Worm (Caenorhabditis elegans): ENCODE results near the gene osm-9.

Gene osm-9

ce11 chrIV:3524584-3525020, 32.6 kb downstream of the osm-9 start (continued):
- TF ChIP-seq F23B12.7 (tag; optimal IDR thresholded peaks at IDR 0.05; ENCODE audit: insufficient read depth) = peak; percentile 43
- TF ChIP-seq egrh-3 (GFP tag; IDR thresholded peaks at IDR 0.05) = 0 out of 2 replicates have a peak, but pooled peaks have one; percentile 36
- TF ChIP-seq C06A6.2 (GFP tag; conservative IDR thresholded peaks at IDR 0.05) = no peak
- TF ChIP-seq hmg-20 (GFP tag; IDR thresholded peaks at IDR 0.05) = no peak
- TF ChIP-seq ccch-3 (GFP tag; optimal IDR thresholded peaks at IDR 0.05) = no peak
- peak; percentile 68 for TF ChIP-seq attf-5 (GFP tag; optimal IDR thresholded peaks at IDR 0.05)
- TF ChIP-seq snpc-4 (GFP tag; optimal IDR thresholded peaks at IDR 0.05) = peak; percentile 23
- peak in 3 of 4 experiments; percentile 5 to 82 (median 72) for TF ChIP-seq snpc-4 (tag; optimal IDR thresholded peaks at IDR 0.05)
- no peak for TF ChIP-seq C17E4.6 (GFP tag; IDR thresholded peaks at IDR 0.05)
- peak; percentile 27 for TF ChIP-seq K12H6.12 (tag; optimal IDR thresholded peaks at IDR 0.05)
- TF ChIP-seq B0336.3 (GFP tag; IDR thresholded peaks at IDR 0.05) = 0 out of 2 replicates have a peak, but pooled peaks have one; percentile 20
- peak; percentile 64; the same call in 1 of the 2 replicates for TF ChIP-seq egl-44 (GFP tag; IDR thresholded peaks at IDR 0.05)
- no peak for TF ChIP-seq dpff-1 (tag; optimal IDR thresholded peaks at IDR 0.05)
- no peak for TF ChIP-seq atf-7 (tag; optimal IDR thresholded peaks at IDR 0.05)
- peak; percentile 57 for TF ChIP-seq F57A8.1 (GFP tag; optimal IDR thresholded peaks at IDR 0.05)
- TF ChIP-seq tlf-1 (GFP tag; optimal IDR thresholded peaks at IDR 0.05) = no peak

DNA sequence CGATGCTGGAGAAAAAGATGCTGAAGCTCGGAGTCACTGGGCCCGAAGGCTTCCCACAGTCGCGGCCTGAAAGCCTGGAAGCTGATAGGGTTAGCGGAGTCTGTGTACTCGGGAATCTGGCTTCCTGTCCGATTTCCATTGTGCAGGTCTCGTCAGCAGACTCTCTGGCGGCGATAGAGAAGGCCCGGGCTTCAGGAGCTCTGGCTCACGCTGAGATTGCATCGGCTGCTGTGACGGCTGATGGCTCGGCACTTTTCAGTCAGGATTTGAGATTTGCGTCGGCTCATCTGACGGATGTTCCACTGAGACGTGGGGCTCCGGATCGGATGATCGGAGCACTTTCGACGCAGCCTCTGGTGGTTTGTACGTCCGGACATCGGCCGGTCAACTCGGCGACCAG, 33.8 kb downstream of the osm-9 start:
- TF ChIP-seq zfh-2 (GFP tag; conservative IDR thresholded peaks at IDR 0.05) = peak; percentile 58
- TF ChIP-seq egrh-3 (GFP tag; IDR thresholded peaks at IDR 0.05) = peak; percentile 68; the same call in 1 of the 2 replicates
- no peak for TF ChIP-seq attf-6 (GFP tag; IDR thresholded peaks at IDR 0.05)

DNA sequence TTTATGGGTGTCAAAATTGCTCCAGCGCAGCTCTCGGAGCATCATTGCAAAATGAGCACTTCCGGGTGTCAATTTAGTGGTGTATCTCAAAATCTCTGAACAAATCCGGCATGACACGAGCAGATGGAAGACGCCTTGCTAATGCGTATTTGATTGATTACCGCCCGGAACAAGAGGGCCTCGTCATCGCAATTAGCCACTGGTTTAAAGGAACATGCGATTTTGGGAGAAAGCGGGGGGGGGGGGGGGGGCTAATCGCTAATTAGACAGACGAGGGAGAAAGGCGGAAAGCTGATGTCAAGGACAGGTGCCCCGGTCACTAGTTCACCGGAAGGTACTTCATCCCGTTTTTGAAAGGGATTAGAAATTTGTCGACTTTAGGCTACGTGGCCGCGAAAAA, 35.5 kb downstream of the osm-9 start:
- TF ChIP-seq ekl-4 (GFP tag; IDR thresholded peaks at IDR 0.05) = 0 out of 2 replicates have a peak, but pooled peaks have one; percentile 23
- TF ChIP-seq somi-1 (GFP tag; optimal IDR thresholded peaks at IDR 0.05) = no peak
- TF ChIP-seq zfh-2 (GFP tag; conservative IDR thresholded peaks at IDR 0.05) = peak; percentile 47; the same call in 1 of the 2 replicates

DNA sequence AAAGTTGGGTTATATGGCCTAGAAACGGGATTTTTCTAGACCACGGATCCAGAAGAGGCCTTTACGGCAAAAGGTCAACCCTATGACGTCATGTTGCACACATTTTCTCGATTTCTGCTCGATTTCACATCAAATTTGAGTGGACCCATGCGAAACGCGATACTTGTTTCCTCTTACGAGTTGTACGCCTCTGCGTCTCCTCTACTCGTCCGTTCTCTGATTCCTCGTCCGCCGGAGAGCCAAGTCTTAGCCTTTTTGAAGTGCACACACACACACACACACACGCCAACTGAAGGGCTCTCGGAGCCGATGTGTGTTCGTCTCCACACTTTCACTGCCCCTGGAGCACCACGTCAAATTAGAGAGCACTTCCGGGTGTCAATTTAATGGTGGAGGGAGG, 36.3 kb downstream of the osm-9 start:
- TF ChIP-seq zfh-2 (GFP tag; conservative IDR thresholded peaks at IDR 0.05) (peak; percentile 30; the same call in 1 of the 2 replicates), nfyb-1 (GFP tag; IDR thresholded peaks at IDR 0.05) (0 out of 2 replicates have a peak, but pooled peaks have one; percentile 16), lir-1 (GFP tag; conservative IDR thresholded peaks at IDR 0.05) (no peak), B0019.2 (GFP tag; conservative IDR thresholded peaks at IDR 0.05) (no peak), snpc-4 (GFP tag; optimal IDR thresholded peaks at IDR 0.05) (no peak), snpc-4 (tag; optimal IDR thresholded peaks at IDR 0.05) (no peak), ceh-27 (GFP tag; optimal IDR thresholded peaks at IDR 0.05) (peak; percentile 46), ztf-28 (GFP tag; IDR thresholded peaks at IDR 0.05) (no peak), aptf-3 (GFP tag; IDR thresholded peaks at IDR 0.05) (no peak), him-1 (tag; optimal IDR thresholded peaks at IDR 0.05) (no peak), unc-130 (GFP tag; optimal IDR thresholded peaks at IDR 0.05) (no peak), ceh-40 (GFP tag; IDR thresholded peaks at IDR 0.05) (no peak), hmg-20 (GFP tag; IDR thresholded peaks at IDR 0.05) (no peak), ets-4 (GFP tag; optimal IDR thresholded peaks at IDR 0.05) (no peak), ztf-25 (GFP tag; IDR thresholded peaks at IDR 0.05) (no peak), aptf-2 (GFP tag; conservative IDR thresholded peaks at IDR 0.05) (no peak), egl-44 (GFP tag; IDR thresholded peaks at IDR 0.05) (no peak), lsy-27 (tag; optimal IDR thresholded peaks at IDR 0.05; ENCODE audit: borderline replicate concordance, insufficient read depth) (no peak), repo-1 (tag; optimal IDR thresholded peaks at IDR 0.05) (no peak), mcd-1 (GFP tag; IDR thresholded peaks at IDR 0.05) (no peak), B0035.1 (tag; optimal IDR thresholded peaks at IDR 0.05) (no peak), hmg-1.2 (GFP tag; IDR thresholded peaks at IDR 0.05) (peak; percentile 14; the same call in 1 of the 2 replicates), Y79H2A.3 (GFP tag; conservative IDR thresholded peaks at IDR 0.05) (no peak), egrh-3 (GFP tag; IDR thresholded peaks at IDR 0.05) (no peak), rec-8 (tag; optimal IDR thresholded peaks at IDR 0.05) (no peak), tlf-1 (GFP tag; optimal IDR thresholded peaks at IDR 0.05) (no peak)
